Fruit fly (Drosophila melanogaster): Measurements from ENCODE around the gene CG34345.

The CG34345 gene

DNA sequence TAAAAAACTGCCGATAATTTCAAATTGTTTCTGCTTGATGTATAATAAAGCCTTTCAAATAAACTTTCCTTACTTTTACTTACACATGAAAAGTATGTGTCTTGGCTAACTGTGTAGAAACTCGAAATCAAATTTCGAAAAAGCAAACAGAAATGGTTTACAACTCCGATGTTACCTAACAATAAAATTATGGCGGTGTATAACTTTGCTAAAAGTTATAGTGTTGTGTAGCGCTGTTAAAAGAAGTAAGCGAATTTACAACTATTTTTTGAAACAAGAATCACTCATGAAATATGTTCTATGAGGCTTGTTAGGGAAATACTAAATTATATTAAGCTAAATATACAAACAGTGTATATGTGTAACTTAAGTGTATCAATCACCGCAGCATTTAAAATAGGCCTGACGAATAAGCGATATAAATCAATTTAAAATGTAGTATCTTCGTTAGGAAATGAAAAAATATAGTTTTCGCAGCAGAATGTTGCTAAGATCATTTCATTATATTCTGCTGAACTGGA is at the start of gene CG34345 (continued):
- no peak for TF ChIP-seq CG33557 (GFP tag; optimal IDR thresholded peaks at IDR 0.05)
- TF ChIP-seq NK7.1 (GFP tag; optimal IDR thresholded peaks at IDR 0.05), result no peak
- TF ChIP-seq CG7987 (GFP tag; optimal IDR thresholded peaks at IDR 0.05), result no peak
- no peak for TF ChIP-seq chn (GFP tag; optimal IDR thresholded peaks at IDR 0.05)
- no peak for TF ChIP-seq B-H1 (GFP tag; IDR thresholded peaks at IDR 0.05)
- no peak for TF ChIP-seq Drgx (GFP tag; IDR thresholded peaks at IDR 0.05)
- TF ChIP-seq B-H2 (GFP tag; optimal IDR thresholded peaks at IDR 0.05), result peak; percentile 27
- TF ChIP-seq CG2202 (tag; optimal IDR thresholded peaks at IDR 0.05), result no peak
- TF ChIP-seq CG16815 (GFP tag; optimal IDR thresholded peaks at IDR 0.05), result no peak
- no peak for TF ChIP-seq CG7357 (GFP tag; IDR thresholded peaks at IDR 0.05)
- TF ChIP-seq Dip2 (GFP tag; IDR thresholded peaks at IDR 0.05), result no peak
- no peak for TF ChIP-seq CG10543 (GFP tag; optimal IDR thresholded peaks at IDR 0.05)
- TF ChIP-seq CG2116 (GFP tag; optimal IDR thresholded peaks at IDR 0.05), result peak; percentile 19
- TF ChIP-seq grn (GFP tag; optimal IDR thresholded peaks at IDR 0.05), result no peak
- TF ChIP-seq Atf6 (GFP tag; IDR thresholded peaks at IDR 0.05), result no peak
- no peak for TF ChIP-seq kni (GFP tag; optimal IDR thresholded peaks at IDR 0.05)
- no peak for TF ChIP-seq CG6254 (GFP tag; optimal IDR thresholded peaks at IDR 0.05)
- no peak for TF ChIP-seq CG9215 (GFP tag; IDR thresholded peaks at IDR 0.05)
- TF ChIP-seq gt (GFP tag; IDR thresholded peaks at IDR 0.05), result no peak
- 0 out of 2 replicates have a peak, but pooled peaks have one; percentile 15 for TF ChIP-seq inv (GFP tag; IDR thresholded peaks at IDR 0.05; ENCODE audit: partially characterized antibody)
- TF ChIP-seq sisA (GFP tag; IDR thresholded peaks at IDR 0.05), result no peak
- TF ChIP-seq CG13296 (GFP tag; optimal IDR thresholded peaks at IDR 0.05), result no peak
- no peak for TF ChIP-seq CG5180 (GFP tag; optimal IDR thresholded peaks at IDR 0.05)
- TF ChIP-seq CG1832 (GFP tag; optimal IDR thresholded peaks at IDR 0.05), result no peak
- no peak for TF ChIP-seq row (GFP tag; IDR thresholded peaks at IDR 0.05)
- TF ChIP-seq CG10462 (GFP tag; optimal IDR thresholded peaks at IDR 0.05), result no peak
- no peak for TF ChIP-seq dysf (GFP tag; IDR thresholded peaks at IDR 0.05)
- no peak for TF ChIP-seq lmd (GFP tag; IDR thresholded peaks at IDR 0.05)
- no peak for TF ChIP-seq CG15011 (GFP tag; optimal IDR thresholded peaks at IDR 0.05)
- peak; percentile 4 for TF ChIP-seq CG17829 (tag; optimal IDR thresholded peaks at IDR 0.05)
- no peak for TF ChIP-seq chif (GFP tag; optimal IDR thresholded peaks at IDR 0.05)
- TF ChIP-seq D19B (GFP tag; optimal IDR thresholded peaks at IDR 0.05), result no peak
- TF ChIP-seq E2f1 (GFP tag; IDR thresholded peaks at IDR 0.05), result no peak
- no peak for TF ChIP-seq pb (GFP tag; optimal IDR thresholded peaks at IDR 0.05)
- TF ChIP-seq CG10267 (tag; optimal IDR thresholded peaks at IDR 0.05), result peak; percentile 91
- no peak for TF ChIP-seq ara (GFP tag; IDR thresholded peaks at IDR 0.05)
- TF ChIP-seq CG3281 (GFP tag; optimal IDR thresholded peaks at IDR 0.05), result no peak
- no peak for TF ChIP-seq gsb-n (tag; optimal IDR thresholded peaks at IDR 0.05)
- TF ChIP-seq chm (GFP tag; IDR thresholded peaks at IDR 0.05), result no peak
- no peak for TF ChIP-seq pros (GFP tag; optimal IDR thresholded peaks at IDR 0.05)
- TF ChIP-seq so (GFP tag; IDR thresholded peaks at IDR 0.05), result no peak
- TF ChIP-seq CG6175 (GFP tag; IDR thresholded peaks at IDR 0.05), result no peak
- no peak for TF ChIP-seq shn (GFP tag; optimal IDR thresholded peaks at IDR 0.05)
- TF ChIP-seq CG34376 (GFP tag; optimal IDR thresholded peaks at IDR 0.05), result no peak
- no peak for TF ChIP-seq CG13123 (GFP tag; optimal IDR thresholded peaks at IDR 0.05)
- 0 out of 3 replicates have a peak, but pooled peaks have one; percentile 8 for TF ChIP-seq CG2199 (GFP tag; IDR thresholded peaks at IDR 0.05)
- no peak for TF ChIP-seq her (GFP tag; optimal IDR thresholded peaks at IDR 0.05)
- TF ChIP-seq luna (GFP tag; optimal IDR thresholded peaks at IDR 0.05), result no peak
- TF ChIP-seq cato (GFP tag; optimal IDR thresholded peaks at IDR 0.05; ENCODE audit: borderline replicate concordance), result no peak
- no peak for TF ChIP-seq ap (GFP tag; IDR thresholded peaks at IDR 0.05)
- TF ChIP-seq CG14050 (GFP tag; IDR thresholded peaks at IDR 0.05), result no peak
- TF ChIP-seq CG7372 (GFP tag; IDR thresholded peaks at IDR 0.05), result no peak

Measured in whole organism, embryonic.